Fruit fly (Drosophila melanogaster): ENCODE results near the gene CG13445.

DNA sequence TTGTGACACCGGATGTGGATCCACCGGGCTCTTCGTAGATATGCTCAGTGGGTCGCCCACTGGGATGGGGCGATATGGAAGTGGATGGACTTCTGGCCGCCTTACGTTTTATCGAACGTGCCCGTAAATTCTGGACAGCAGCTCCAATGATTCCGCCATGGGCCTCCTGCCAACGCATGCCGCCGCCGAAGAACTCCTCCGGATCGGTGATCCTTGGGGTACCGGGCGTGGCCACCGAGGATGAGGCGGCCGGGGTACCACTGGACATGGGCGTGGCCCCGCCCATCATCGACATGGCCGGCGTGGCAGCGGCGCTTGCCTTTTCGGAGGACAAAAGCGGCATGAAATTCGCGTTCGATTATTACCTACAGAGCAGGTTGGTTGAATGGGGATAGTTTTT, 46.8 kb downstream of the CG13445 start:
- no peak for TF ChIP-seq fd64A (GFP tag; optimal IDR thresholded peaks at IDR 0.05)
- no peak for TF ChIP-seq CG2678 (tag; optimal IDR thresholded peaks at IDR 0.05)
- no peak for TF ChIP-seq pzg (GFP tag; optimal IDR thresholded peaks at IDR 0.05)
